Fruit fly (Drosophila melanogaster) whole organism, adult: ENCODE data around the gene CG44774.

Experiments used
- CG7045 ChIP-seq: fragments of 200-800 bp; sonication (Bioruptor generic); optimal IDR thresholded peaks from 2 replicates; lab custom pipeline; 2017; ENCODE audit warnings: missing biosample characterization, mild to moderate bottlenecking, missing genetic modification characterization
- kay ChIP-seq: fragments of 200-800 bp; sonication (Bioruptor generic); peaks from one replicate; lab custom pipeline; 2016; ENCODE audit warnings: missing biosample characterization, missing genetic modification characterization, borderline replicate concordance

DNA sequence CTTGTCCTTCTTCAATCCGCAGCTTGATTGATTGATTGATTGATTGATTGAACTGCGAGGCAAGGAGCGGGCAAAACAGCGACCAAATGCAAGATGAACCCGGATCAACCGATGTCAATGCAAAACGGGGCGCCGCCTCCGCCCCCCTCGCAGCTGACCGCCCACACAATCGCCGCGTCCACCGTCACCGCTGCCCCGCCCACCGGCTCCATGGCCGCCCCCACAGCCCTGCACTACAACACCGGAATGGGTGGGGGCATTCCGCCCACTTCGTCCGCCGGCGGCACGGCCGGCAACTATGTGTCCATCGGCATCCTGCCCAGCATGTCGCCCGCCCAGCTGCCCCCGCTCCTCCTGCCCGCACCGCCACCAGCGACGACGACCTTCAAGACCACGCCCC, 43.3 kb downstream of the CG44774 start:
- TF ChIP-seq CG7045 (GFP tag; lab: Kevin White, UChicago), result no peak
- TF ChIP-seq kay (GFP tag; lab: Kevin White, UChicago), result no peak
